Worm (Caenorhabditis elegans): ENCODE data around the gene C09G5.14.

DNA sequence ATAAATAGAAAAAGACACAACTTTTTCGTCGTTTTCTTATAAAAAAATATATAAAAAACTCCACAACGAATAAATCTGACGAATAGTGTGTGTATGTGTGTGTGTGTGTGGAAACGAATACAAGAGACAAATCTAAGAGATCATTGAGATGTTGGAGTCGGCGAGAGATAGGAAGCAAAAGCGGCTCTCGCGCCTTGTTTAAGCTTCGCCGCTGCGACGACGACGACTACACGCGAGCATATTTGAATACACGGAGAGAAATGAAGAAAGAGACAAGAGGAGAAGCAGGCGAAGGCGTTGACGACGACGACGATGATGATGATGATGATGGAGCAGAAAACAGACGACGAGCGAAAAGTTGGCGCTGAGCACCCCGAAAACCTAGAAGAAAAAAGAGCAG lies 21.8 kb upstream of the C09G5.14 start:
- TF ChIP-seq ztf-11 (tag; optimal IDR thresholded peaks at IDR 0.05) (no peak), pha-4 (tag; optimal IDR thresholded peaks at IDR 0.05) (no peak), mep-1 (tag; optimal IDR thresholded peaks at IDR 0.05) (no peak), elt-3 (tag; optimal IDR thresholded peaks at IDR 0.05) (no peak), sptf-1 (tag; optimal IDR thresholded peaks at IDR 0.05) (no peak), elt-1 (tag; optimal IDR thresholded peaks at IDR 0.05; ENCODE audit: borderline replicate concordance, insufficient read depth) (no peak), snpc-4 (tag; optimal IDR thresholded peaks at IDR 0.05) (no peak), ces-1 (GFP tag; optimal IDR thresholded peaks at IDR 0.05) (peak; percentile 31), nhr-2 (tag; optimal IDR thresholded peaks at IDR 0.05) (no peak), zip-8 (tag; optimal IDR thresholded peaks at IDR 0.05) (no peak), lin-13 (tag; optimal IDR thresholded peaks at IDR 0.05) (no peak), unc-62 (GFP tag; optimal IDR thresholded peaks at IDR 0.05) (no peak), ceh-39 (tag; optimal IDR thresholded peaks at IDR 0.05) (no peak), bed-3 (GFP tag; optimal IDR thresholded peaks at IDR 0.05) (no peak)

All from whole organism, mixed stage, embryonic.